Fruit fly (Drosophila melanogaster) whole organism, pupa: Measurements from ENCODE around the gene hb.

ENCODE experiments used
- CG10348 ChIP-seq: fragments of 200-800 bp; sonication (Bioruptor generic); IDR thresholded peaks from 2 replicates; pipeline ENCODE4 v1.3.6; 2022; ENCODE audit warnings: missing biosample characterization, missing genetic modification characterization
- CG14655 ChIP-seq: fragments of 200-800 bp; sonication (Bioruptor generic); optimal IDR thresholded peaks from 3 replicates; lab custom pipeline; 2017; ENCODE audit warnings: mild to moderate bottlenecking, missing biosample characterization, missing genetic modification reagents, missing genetic modification characterization
- CG4496 ChIP-seq: fragments of 200-800 bp; sonication (Bioruptor generic); IDR thresholded peaks from 3 replicates; pipeline ENCODE4 v1.3.6; 2022; ENCODE audit warnings: missing biosample characterization, missing genetic modification characterization
- EcR ChIP-seq: fragments of 200-800 bp; sonication (Bioruptor generic); optimal IDR thresholded peaks from 3 replicates; lab custom pipeline; 2019; ENCODE audit warnings: missing biosample characterization, missing genetic modification characterization, mild to moderate bottlenecking, moderate library complexity, missing genetic modification reagents
- Pif1A ChIP-seq: fragments of 200-800 bp; sonication (Bioruptor generic); optimal IDR thresholded peaks from 3 replicates; lab custom pipeline; 2016; ENCODE audit warnings: missing biosample characterization, missing genetic modification characterization
- fd96Ca ChIP-seq: fragments of 200-800 bp; sonication (Bioruptor generic); IDR thresholded peaks from 3 replicates; pipeline ENCODE4 v1.3.6; 2022; ENCODE audit warnings: missing biosample characterization, missing genetic modification characterization

DNA sequence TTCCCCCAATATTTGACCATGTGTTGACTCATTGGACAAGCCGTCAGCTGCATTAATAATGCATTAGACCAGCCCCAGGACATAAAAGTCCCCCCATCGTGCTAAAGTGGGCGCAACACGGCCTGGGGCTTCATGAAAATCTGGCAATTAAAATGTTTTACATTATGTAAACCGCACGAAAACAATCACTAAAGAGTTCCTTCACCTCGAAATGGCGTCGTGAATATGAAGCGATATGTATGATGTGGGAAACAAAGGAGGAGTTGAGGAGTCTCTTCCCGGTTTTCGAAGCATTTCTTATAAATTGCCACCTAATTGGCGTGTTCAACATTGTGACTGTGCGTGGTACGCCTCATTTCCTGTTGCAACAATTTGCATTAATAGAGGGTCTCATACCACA is 45.0 kb upstream of the hb start:
- no peak for TF ChIP-seq CG14655 (GFP tag; lab: Kevin White, UChicago)
- TF ChIP-seq Pif1A (GFP tag; lab: Kevin White, UChicago) = no peak
- peak; percentile 65 for TF ChIP-seq EcR (GFP tag; lab: Kevin White, UChicago)
- no peak for TF ChIP-seq CG10348 (GFP tag; lab: Robert Waterston, UW)
- no peak for TF ChIP-seq CG4496 (GFP tag; lab: Robert Waterston, UW)
- TF ChIP-seq fd96Ca (GFP tag; lab: Robert Waterston, UW) = no peak
